Fruit fly (Drosophila melanogaster) whole organism, embryonic: ENCODE results near the gene CG42591.

ENCODE experiments used
- Ada2b ChIP-seq: fragments of 200-800 bp; sonication (Bioruptor generic); IDR thresholded peaks from 2 replicates; pipeline ENCODE4 v1.3.6; 2022; ENCODE audit warnings: missing biosample characterization, missing genetic modification characterization
- CG10431 ChIP-seq: fragments of 200-800 bp; sonication (Bioruptor generic); optimal IDR thresholded peaks from 3 replicates; lab custom pipeline; 2018; ENCODE audit warnings: missing biosample characterization, mild to moderate bottlenecking, missing genetic modification characterization
- CG10543 ChIP-seq: fragments of 200-800 bp; sonication (Bioruptor generic); optimal IDR thresholded peaks from 3 replicates; lab custom pipeline; 2017; ENCODE audit warnings: missing biosample characterization, mild to moderate bottlenecking, missing genetic modification characterization, moderate library complexity
- CG10959 ChIP-seq: fragments of 200-800 bp; sonication (Bioruptor generic); IDR thresholded peaks from 2 replicates; pipeline ENCODE4 v1.3.6; 2022; ENCODE audit warnings: missing biosample characterization, missing genetic modification characterization
- CG12299 ChIP-seq: fragments of 200-800 bp; sonication (Bioruptor generic); optimal IDR thresholded peaks from 2 replicates; lab custom pipeline; 2018; ENCODE audit warnings: missing biosample characterization, mild to moderate bottlenecking, missing genetic modification characterization
- CG13424 ChIP-seq: fragments of 200-800 bp; sonication (Bioruptor generic); optimal IDR thresholded peaks from 2 replicates; lab custom pipeline; 2019; ENCODE audit warnings: missing biosample characterization, mild to moderate bottlenecking, missing genetic modification characterization, moderate library complexity
- CG32772 ChIP-seq: fragments of 200-800 bp; sonication (Bioruptor generic); IDR thresholded peaks from 2 replicates; pipeline ENCODE4 v1.3.6; 2022; ENCODE audit warnings: missing biosample characterization, missing genetic modification characterization
- CG42726 ChIP-seq: fragments of 200-800 bp; sonication (Bioruptor generic); IDR thresholded peaks from 2 replicates; pipeline ENCODE4 v1.3.6; 2022; ENCODE audit warnings: missing biosample characterization, missing genetic modification characterization; ENCODE audit not compliant: partially characterized antibody
- CG4707 ChIP-seq: fragments of 200-800 bp; sonication (Bioruptor generic); optimal IDR thresholded peaks from 2 replicates; lab custom pipeline; 2018; ENCODE audit warnings: missing biosample characterization, mild to moderate bottlenecking, missing genetic modification characterization, moderate library complexity
- CG8359 ChIP-seq: fragments of 200-800 bp; sonication (Bioruptor generic); optimal IDR thresholded peaks from 2 replicates; lab custom pipeline; 2017; ENCODE audit warnings: missing biosample characterization, mild to moderate bottlenecking, missing genetic modification characterization, borderline replicate concordance
- CG8388 ChIP-seq: fragments of 200-800 bp; sonication (Bioruptor generic); optimal IDR thresholded peaks from 2 replicates; lab custom pipeline; 2019; ENCODE audit warnings: missing biosample characterization, mild to moderate bottlenecking, missing genetic modification characterization, moderate library complexity
- CG9609 ChIP-seq: fragments of 200-800 bp; sonication (Bioruptor generic); optimal IDR thresholded peaks from 3 replicates; lab custom pipeline; 2016; ENCODE audit warnings: missing biosample characterization, missing genetic modification characterization
- CG9932 ChIP-seq: fragments of 200-800 bp; sonication (Bioruptor generic); IDR thresholded peaks from 2 replicates; pipeline ENCODE4 v1.3.6; 2022; ENCODE audit warnings: missing biosample characterization, missing genetic modification characterization
- Dbx ChIP-seq: fragments of 200-800 bp; sonication (Bioruptor generic); IDR thresholded peaks from 3 replicates; pipeline ENCODE4 v1.3.6; 2022; ENCODE audit warnings: missing biosample characterization, missing genetic modification characterization
- Dref ChIP-seq: fragments of 200-800 bp; sonication (Bioruptor generic); IDR thresholded peaks from 2 replicates; pipeline ENCODE4 v1.3.6; 2022; ENCODE audit warnings: missing biosample characterization, missing genetic modification characterization
- E2f1 ChIP-seq: fragments of 200-800 bp; sonication (Bioruptor generic); IDR thresholded peaks from 2 replicates; pipeline ENCODE4 v1.3.6; 2022; ENCODE audit warnings: missing biosample characterization, missing genetic modification characterization
- H15 ChIP-seq: fragments of 200-800 bp; sonication (Bioruptor generic); IDR thresholded peaks from 3 replicates; pipeline ENCODE4 v1.3.6; 2022; ENCODE audit warnings: missing biosample characterization, missing genetic modification characterization
- NC2α ChIP-seq: fragments of 200-800 bp; sonication (Bioruptor generic); optimal IDR thresholded peaks from 2 replicates; lab custom pipeline; 2016; ENCODE audit warnings: missing biosample characterization, missing genetic modification characterization
- Poxn ChIP-seq: fragments of 200-800 bp; sonication (Bioruptor generic); IDR thresholded peaks from 2 replicates; pipeline ENCODE4 v1.3.6; 2022; ENCODE audit warnings: missing biosample characterization, missing genetic modification characterization
- Sox102F ChIP-seq: fragments of 200-800 bp; sonication (Bioruptor generic); optimal IDR thresholded peaks from 2 replicates; lab custom pipeline; 2018; ENCODE audit warnings: missing biosample characterization, mild to moderate bottlenecking, missing genetic modification characterization, moderate library complexity
- Tbp ChIP-seq: fragments of >200 bp; optimal IDR thresholded peaks from 2 replicates; lab custom pipeline; 2018; ENCODE audit warnings: missing biosample characterization, missing genetic modification characterization
- Trl ChIP-seq, 3 experiments: fragments of >200 bp in 2 of 3; fragments of 200-800 bp in 1 of 3; sonication (Bioruptor generic) in 1 of 3; optimal IDR thresholded peaks; 2 replicates in 1 of 3; 3 replicates in 2 of 3; lab custom pipeline; 2016 to 2017; ENCODE audit warnings: missing biosample characterization in 1 of 3, missing genetic modification characterization in 1 of 3
- YL-1 ChIP-seq: fragments of 200-800 bp; sonication (Bioruptor generic); optimal IDR thresholded peaks from 3 replicates; lab custom pipeline; 2017; ENCODE audit warnings: missing biosample characterization, mild to moderate bottlenecking, missing genetic modification characterization
- abd-A ChIP-seq: fragments of 200-800 bp; sonication (Bioruptor generic); optimal IDR thresholded peaks from 3 replicates; lab custom pipeline; 2019; ENCODE audit warnings: missing biosample characterization, mild to moderate bottlenecking, missing genetic modification characterization, moderate library complexity
- chinmo ChIP-seq: fragments of 200-800 bp; sonication (Bioruptor generic); IDR thresholded peaks from 4 replicates; pipeline ENCODE4 v1.3.6; 2022; ENCODE audit warnings: missing biosample characterization, missing genetic modification characterization; ENCODE audit not compliant: partially characterized antibody
- chm ChIP-seq: fragments of 200-800 bp; sonication (Bioruptor generic); IDR thresholded peaks from 2 replicates; pipeline ENCODE4 v1.3.6; 2022; ENCODE audit warnings: missing biosample characterization, missing genetic modification characterization
- crol ChIP-seq: fragments of 200-800 bp; sonication (Bioruptor generic); IDR thresholded peaks from 2 replicates; pipeline ENCODE4 v1.3.6; 2022; ENCODE audit warnings: missing biosample characterization, missing genetic modification characterization
- crp ChIP-seq, 2 experiments: fragments of 200-800 bp; sonication (Bioruptor generic); optimal IDR thresholded peaks; 2 replicates in 1 of 2; 3 replicates in 1 of 2; lab custom pipeline; 2017; ENCODE audit warnings: missing biosample characterization in 2 of 2, missing genetic modification characterization in 2 of 2, mild to moderate bottlenecking in 1 of 2, moderate library complexity in 1 of 2
- fd3F ChIP-seq: fragments of 200-800 bp; sonication (Bioruptor generic); optimal IDR thresholded peaks from 2 replicates; lab custom pipeline; 2018; ENCODE audit warnings: missing biosample characterization, mild to moderate bottlenecking, missing genetic modification characterization, moderate library complexity
- fu2 ChIP-seq: fragments of 200-800 bp; sonication (Bioruptor generic); optimal IDR thresholded peaks from 2 replicates; lab custom pipeline; 2016; ENCODE audit warnings: missing biosample characterization, missing genetic modification characterization
- gcm ChIP-seq: fragments of 200-800 bp; sonication (Bioruptor generic); optimal IDR thresholded peaks from 2 replicates; lab custom pipeline; 2019; ENCODE audit warnings: missing biosample characterization, mild to moderate bottlenecking, missing genetic modification characterization, moderate library complexity
- ind ChIP-seq: fragments of 200-800 bp; sonication (Bioruptor generic); optimal IDR thresholded peaks from 3 replicates; lab custom pipeline; 2016; ENCODE audit warnings: missing biosample characterization, missing genetic modification characterization
- jigr1 ChIP-seq: fragments of 200-800 bp; sonication (Bioruptor generic); IDR thresholded peaks from 3 replicates; pipeline ENCODE4 v1.3.6; 2022; ENCODE audit warnings: missing biosample characterization, missing genetic modification characterization
- otp ChIP-seq: fragments of 200-800 bp; sonication (Bioruptor generic); IDR thresholded peaks from 3 replicates; pipeline ENCODE4, ENCODE4 v1.3.6; 2022; ENCODE audit warnings: missing biosample characterization, missing genetic modification characterization
- pnt ChIP-seq: fragments of 200-800 bp; sonication (Bioruptor generic); optimal IDR thresholded peaks from 3 replicates; lab custom pipeline; 2016; ENCODE audit warnings: missing biosample characterization, missing genetic modification characterization
- sc ChIP-seq, 3 experiments: fragments of >200 bp in 2 of 3; fragments of 200-800 bp in 1 of 3; sonication (Bioruptor generic) in 1 of 3; optimal IDR thresholded peaks; 2 replicates in 2 of 3; 3 replicates in 1 of 3; lab custom pipeline; 2017; ENCODE audit warnings: mild to moderate bottlenecking in 1 of 3, missing biosample characterization in 1 of 3, missing genetic modification characterization in 1 of 3, missing genetic modification reagents in 1 of 3
- sd ChIP-seq: fragments of 200-800 bp; sonication (Bioruptor generic); optimal IDR thresholded peaks from 3 replicates; lab custom pipeline; 2018; ENCODE audit warnings: missing biosample characterization, mild to moderate bottlenecking, missing genetic modification characterization, moderate library complexity
- sna ChIP-seq: fragments of 200-800 bp; sonication (Bioruptor generic); IDR thresholded peaks from 2 replicates; pipeline ENCODE4 v1.3.6; 2022; ENCODE audit warnings: missing biosample characterization, missing genetic modification characterization; ENCODE audit not compliant: partially characterized antibody
- so ChIP-seq: fragments of 200-800 bp; sonication (Bioruptor generic); IDR thresholded peaks from 3 replicates; pipeline ENCODE4 v1.3.6; 2022; ENCODE audit warnings: missing biosample characterization, missing genetic modification characterization
- tio ChIP-seq: fragments of 200-800 bp; sonication (Bioruptor generic); optimal IDR thresholded peaks from 2 replicates; lab custom pipeline; 2017; ENCODE audit warnings: missing biosample characterization, missing genetic modification characterization, inconsistent platforms
- tll ChIP-seq, 2 experiments: fragments of 200-800 bp in 1 of 2; fragments of >200 bp in 1 of 2; sonication (Bioruptor generic) in 1 of 2; optimal IDR thresholded peaks; 2 replicates each; lab custom pipeline; 2017 to 2019; ENCODE audit warnings: missing biosample characterization in 2 of 2, missing genetic modification characterization in 2 of 2, mild to moderate bottlenecking in 1 of 2, moderate library complexity in 1 of 2
- unpg ChIP-seq: fragments of 200-800 bp; sonication (Bioruptor generic); optimal IDR thresholded peaks from 3 replicates; lab custom pipeline; 2018; ENCODE audit warnings: missing biosample characterization, mild to moderate bottlenecking, missing genetic modification characterization, moderate library complexity
- zfh2 ChIP-seq: fragments of 200-800 bp; sonication (Bioruptor generic); optimal IDR thresholded peaks from 2 replicates; lab custom pipeline; 2016; ENCODE audit warnings: missing biosample characterization, missing genetic modification characterization

CG42591 gene

DNA sequence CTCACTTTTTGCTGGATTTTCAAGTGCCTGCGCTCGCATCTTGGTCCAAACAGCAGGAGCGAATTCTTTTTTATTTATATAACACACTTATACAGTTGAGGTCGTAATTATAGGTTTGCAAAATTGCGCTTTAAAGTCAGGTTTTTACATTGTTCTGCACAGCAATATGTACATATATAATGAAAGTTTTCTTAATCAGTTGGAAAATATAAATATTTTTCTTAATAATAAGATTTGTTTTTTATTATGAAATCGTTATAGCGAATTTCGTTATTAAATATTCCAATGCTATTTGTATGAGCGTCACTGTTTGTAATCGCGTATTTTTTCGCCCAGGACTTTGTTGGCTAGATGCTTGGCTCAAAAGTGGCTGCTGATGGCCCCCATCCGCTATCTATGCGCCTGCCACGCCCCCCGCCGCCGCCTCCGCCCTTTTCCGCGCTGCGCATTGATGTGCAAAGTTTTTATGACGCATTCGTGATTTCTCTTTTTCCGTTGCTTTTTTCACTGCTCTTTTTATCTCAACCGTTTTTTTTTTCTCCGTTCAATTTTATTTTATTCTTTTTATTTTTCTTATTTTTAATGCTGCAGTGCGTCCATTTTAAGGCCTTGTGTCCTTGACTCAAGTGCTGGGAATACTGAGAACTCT is 42.0 kb downstream of the CG42591 start (continued):
- no peak for TF ChIP-seq crp (GFP tag; optimal IDR thresholded peaks at IDR 0.05; lab: Kevin White, UChicago)
- no peak for TF ChIP-seq CG12299 (tag; lab: Kevin White, UChicago)
- no peak for TF ChIP-seq CG13424 (tag; lab: Kevin White, UChicago)

DNA sequence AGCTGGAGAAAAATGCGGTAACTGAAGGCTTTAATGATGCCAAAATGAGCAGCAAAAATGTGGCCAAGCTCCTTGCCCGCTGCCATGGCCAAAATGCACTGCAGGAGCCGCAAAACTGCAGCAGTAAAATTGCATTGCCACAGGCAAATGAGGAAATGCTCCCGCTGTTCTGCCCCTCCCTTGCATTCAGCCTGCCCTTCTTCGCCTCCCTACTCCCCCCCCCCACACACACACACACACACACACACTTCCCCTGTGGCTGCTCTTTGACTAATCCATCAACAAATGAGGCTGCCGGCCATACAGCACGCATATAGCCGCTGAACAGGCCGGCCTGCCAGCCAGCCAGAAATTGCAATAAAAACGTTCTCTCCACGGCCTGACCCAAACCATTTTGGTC is 42.5 kb downstream of the CG42591 start:
- TF ChIP-seq CG4707 (GFP tag; lab: Kevin White, UChicago): no peak
- TF ChIP-seq CG32772 (GFP tag; lab: Robert Waterston, UW): 0 out of 2 replicates have a peak, but pooled peaks have one; percentile 12
- TF ChIP-seq sd (tag; lab: Kevin White, UChicago): no peak
- peak; percentile 48; the same call in 1 of the 2 replicates for TF ChIP-seq crol (GFP tag; lab: Robert Waterston, UW)
- no peak for TF ChIP-seq CG10431 (GFP tag; lab: Kevin White, UChicago)
- TF ChIP-seq ind (GFP tag; lab: Kevin White, UChicago): no peak
- 0 out of 3 replicates have a peak, but pooled peaks have one; percentile 18 for TF ChIP-seq so (GFP tag; lab: Robert Waterston, UW)

DNA sequence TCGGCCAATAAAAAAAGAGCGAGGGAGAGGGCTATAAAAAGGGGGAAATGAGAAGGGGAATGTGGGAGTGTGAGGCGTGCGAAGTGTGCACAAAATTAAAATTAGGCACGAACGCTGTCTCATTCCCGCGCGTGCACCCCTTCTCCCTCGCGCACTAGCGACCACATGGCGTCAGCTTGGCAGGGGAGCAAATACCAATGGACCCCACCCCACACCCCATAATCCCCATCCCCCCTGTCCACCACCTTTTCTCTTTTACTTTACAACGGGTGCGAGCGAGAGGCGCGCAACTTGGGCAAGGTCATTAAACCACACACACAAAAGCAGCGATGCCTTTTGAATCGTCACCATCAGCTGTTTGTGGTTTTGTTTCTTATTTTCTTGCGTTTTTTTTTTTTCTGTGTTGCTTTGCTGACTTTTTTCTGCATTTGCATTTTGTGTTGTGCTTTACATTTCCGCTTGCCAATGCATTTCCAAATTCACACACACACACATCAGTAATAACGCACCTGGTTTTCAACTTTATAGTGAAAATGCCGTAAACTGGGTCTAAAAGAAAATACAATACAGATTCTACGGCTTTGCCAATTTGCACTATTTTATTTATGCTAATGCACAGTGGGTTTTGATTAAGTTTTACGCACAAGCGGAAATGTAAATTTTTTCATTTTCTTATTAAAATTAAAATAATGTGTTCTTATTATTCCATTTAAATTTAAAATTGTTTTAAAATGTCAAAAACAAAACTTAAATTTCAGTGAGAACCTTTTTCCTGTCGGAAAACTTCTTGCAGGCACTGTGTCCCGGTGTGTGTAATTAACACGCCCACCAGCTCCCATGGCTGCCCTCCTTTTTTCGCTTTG is 45.3 kb downstream of the CG42591 start:
- TF ChIP-seq CG10959 (no peak), CG8359 (GFP tag; lab: Kevin White, UChicago) (no peak), chm (GFP tag; lab: Robert Waterston, UW) (no peak), CG42726 (GFP tag; lab: Robert Waterston, UW) (no peak), CG9609 (GFP tag; lab: Kevin White, UChicago) (no peak), tio (GFP tag; lab: Kevin White, UChicago) (peak; percentile 31), otp (GFP tag; lab: Robert Waterston, UW) (no peak), Dref (GFP tag; lab: Robert Waterston, UW) (no peak), pnt (GFP tag; lab: Kevin White, UChicago) (no peak), sna (no peak), Tbp (GFP tag; lab: Kevin White, UChicago) (no peak), fd3F (peak; percentile 18), NC2α (GFP tag; lab: Kevin White, UChicago) (no peak), zfh2 (GFP tag; lab: Kevin White, UChicago) (peak; percentile 5), Poxn (no peak), unpg (GFP tag; lab: Kevin White, UChicago) (peak; percentile 24), Ada2b (GFP tag; lab: Robert Waterston, UW) (peak; percentile 82), Dbx (GFP tag; lab: Robert Waterston, UW) (peak; percentile 54; the same call in 1 of the 3 replicates), E2f1 (GFP tag; lab: Robert Waterston, UW) (peak; percentile 73), H15 (GFP tag; lab: Robert Waterston, UW) (no peak), YL-1 (GFP tag; lab: Kevin White, UChicago) (no peak), CG8388 (GFP tag; lab: Kevin White, UChicago) (peak; percentile 93), gcm (GFP tag; lab: Kevin White, UChicago) (no peak), Trl (optimal IDR thresholded peaks at IDR 0.05; lab: Kevin White, UChicago) (no peak), Trl (GFP tag; optimal IDR thresholded peaks at IDR 0.05; lab: Kevin White, UChicago) (no peak), sc (optimal IDR thresholded peaks at IDR 0.05; lab: Kevin White, UChicago) (no peak), sc (GFP tag; optimal IDR thresholded peaks at IDR 0.05; lab: Kevin White, UChicago) (no peak), Sox102F (GFP tag; lab: Kevin White, UChicago) (peak; percentile 46), CG9932 (GFP tag; lab: Robert Waterston, UW) (peak; percentile 60), tll (GFP tag; optimal IDR thresholded peaks at IDR 0.05; lab: Kevin White, UChicago) (no peak), jigr1 (no peak), CG10543 (peak; percentile 85), fu2 (GFP tag; lab: Kevin White, UChicago) (no peak), abd-A (peak; percentile 86), chinmo (GFP tag; lab: Robert Waterston, UW) (no peak)
